Worm (Caenorhabditis elegans) whole organism, early embryonic: ENCODE results near the gene ugt-46.

Experiments
- F13C5.2 ChIP-seq: sonication (generic microtip); optimal IDR thresholded peaks from 2 replicates; lab custom pipeline; 2017; ENCODE audit warnings: mild to moderate bottlenecking, missing genetic modification characterization, inconsistent platforms, missing compliant biosample characterization
- ama-1 ChIP-seq: fragments of 150-350 bp; optimal IDR thresholded peaks from 2 replicates; lab custom pipeline; 2014
- ceh-13 ChIP-seq: fragments of 200-800 bp; sonication (Bioruptor generic); optimal IDR thresholded peaks from 2 replicates; lab custom pipeline; 2018; ENCODE audit warnings: mild to moderate bottlenecking, missing genetic modification characterization, missing compliant biosample characterization
- ceh-36 ChIP-seq: sonication (generic microtip); optimal IDR thresholded peaks from 2 replicates; lab custom pipeline; 2016; ENCODE audit warnings: missing genetic modification characterization, inconsistent platforms, missing compliant biosample characterization
- ets-7 ChIP-seq: sonication (generic microtip); optimal IDR thresholded peaks from 2 replicates; lab custom pipeline; 2016; ENCODE audit warnings: missing genotype, missing genetic modification characterization, missing compliant biosample characterization
- flt-1 ChIP-seq: fragments of 200-800 bp; sonication (Bioruptor generic); IDR thresholded peaks from 2 replicates; pipeline ENCODE4 v1.3.6; 2022; ENCODE audit warnings: missing genetic modification characterization, missing compliant biosample characterization
- tbx-37 ChIP-seq: fragments of 200-800 bp; sonication (Bioruptor generic); conservative IDR thresholded peaks from 2 replicates; pipeline ENCODE4 v1.3.6; 2022; ENCODE audit warnings: missing genetic modification reagents, missing genetic modification characterization, missing compliant biosample characterization

DNA sequence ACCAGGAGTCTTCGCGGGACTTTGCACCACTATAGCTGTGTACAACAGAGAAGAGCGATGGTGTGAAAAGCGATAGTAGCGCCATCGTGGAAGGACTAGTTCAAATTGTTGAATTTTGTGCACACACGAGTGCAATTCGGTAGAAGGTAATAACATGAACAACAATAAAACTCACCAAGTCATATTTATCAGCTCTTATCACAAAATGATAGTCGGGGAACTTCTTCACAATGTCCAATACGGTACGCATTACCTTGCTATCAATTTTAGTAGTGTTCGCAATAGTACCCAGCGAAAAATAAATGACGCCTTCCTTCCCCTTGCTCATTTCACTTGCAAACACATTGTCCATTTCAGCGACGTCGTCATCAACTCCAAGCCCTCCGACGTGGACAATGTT is 2.4 kb downstream of the ugt-46 start:
- no peak for TF ChIP-seq ama-1
- TF ChIP-seq F13C5.2 (tag; lab: Kevin White, UChicago), result no peak
- TF ChIP-seq ceh-13 (GFP tag; lab: Kevin White, UChicago), result no peak
- no peak for TF ChIP-seq ets-7 (tag; lab: Kevin White, UChicago)
- TF ChIP-seq tbx-37 (GFP tag; lab: Robert Waterston, UW), result no peak
- TF ChIP-seq ceh-36 (tag; lab: Kevin White, UChicago), result no peak
- no peak for TF ChIP-seq flt-1 (GFP tag; lab: Robert Waterston, UW)
